Fruit fly (Drosophila melanogaster) whole organism, embryonic: ENCODE data around the gene Neurl4.

Experiments
- Atf-2 ChIP-seq: fragments of 200-800 bp; sonication (Bioruptor generic); optimal IDR thresholded peaks from 2 replicates; lab custom pipeline; 2016; ENCODE audit warnings: missing biosample characterization, missing genetic modification characterization
- CG10274 ChIP-seq: fragments of 200-800 bp; sonication (Bioruptor generic); optimal IDR thresholded peaks from 3 replicates; lab custom pipeline; 2017; ENCODE audit warnings: missing biosample characterization, mild to moderate bottlenecking, missing genetic modification characterization
- CG16779 ChIP-seq: fragments of 200-800 bp; sonication (Bioruptor generic); IDR thresholded peaks from 2 replicates; pipeline ENCODE4 v1.3.6; 2022; ENCODE audit warnings: missing biosample characterization, missing genetic modification characterization
- CG34422 ChIP-seq: fragments of 200-800 bp; sonication (Bioruptor generic); IDR thresholded peaks from 3 replicates; pipeline ENCODE4 v1.3.6; 2022; ENCODE audit warnings: missing biosample characterization, missing genetic modification characterization
- Meics ChIP-seq: fragments of 200-800 bp; sonication (Bioruptor generic); optimal IDR thresholded peaks from 2 replicates; lab custom pipeline; 2017; ENCODE audit warnings: missing biosample characterization, mild to moderate bottlenecking, missing genetic modification characterization
- Rx ChIP-seq: fragments of 200-800 bp; sonication (Bioruptor generic); IDR thresholded peaks from 2 replicates; pipeline ENCODE4 v1.3.6; 2022; ENCODE audit warnings: missing biosample characterization, missing genetic modification characterization
- Xrp1 ChIP-seq: fragments of 200-800 bp; sonication (Bioruptor generic); IDR thresholded peaks from 2 replicates; pipeline ENCODE4 v1.3.6; 2022; ENCODE audit warnings: missing biosample characterization, missing genetic modification characterization
- tin ChIP-seq: fragments of 200-800 bp; sonication (Bioruptor generic); optimal IDR thresholded peaks from 3 replicates; lab custom pipeline; 2016; ENCODE audit warnings: missing biosample characterization, missing genetic modification characterization

DNA sequence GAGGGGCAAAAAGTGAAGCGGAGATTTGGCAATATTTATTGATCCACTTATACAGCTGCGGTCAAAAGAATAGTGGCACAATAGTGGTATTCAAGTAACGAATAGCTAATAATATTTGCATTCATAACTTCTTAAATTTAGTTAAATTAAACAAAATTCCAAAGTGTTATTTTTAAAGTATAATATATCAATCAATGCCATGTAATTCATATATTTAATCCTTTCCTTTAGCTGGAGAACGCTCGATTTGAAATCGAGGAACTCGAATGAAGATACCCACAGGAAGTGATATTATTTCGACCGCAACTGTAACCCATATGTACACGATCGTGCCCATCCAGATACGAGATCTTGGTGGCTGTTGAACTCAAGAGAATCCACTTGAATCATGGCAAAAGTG is 29.5 kb upstream of the Neurl4 start:
- TF ChIP-seq Xrp1 (GFP tag; lab: Robert Waterston, UW) (no peak), CG34422 (GFP tag; lab: Robert Waterston, UW) (no peak), tin (no peak), Rx (GFP tag; lab: Robert Waterston, UW) (no peak), CG10274 (GFP tag; lab: Kevin White, UChicago) (no peak), CG16779 (GFP tag; lab: Robert Waterston, UW) (no peak), Meics (GFP tag; lab: Kevin White, UChicago) (no peak), Atf-2 (no peak)
